Fruit fly (Drosophila melanogaster): ENCODE measurements around the gene O-fut2.
A peak's percentile ranks its signal among the peaks of the same experiment; 100 is the strongest.

The O-fut2 gene

dm6 chrX:1476848-1477247 lies 11.1 kb upstream of the O-fut2 start, which contains the start of the genes Rab27 and mei-38 (continued):
- TF ChIP-seq bbx (GFP tag; IDR thresholded peaks at IDR 0.05; ENCODE audit: partially characterized antibody) (peak; percentile 65; the same call in 1 of the 2 replicates), Hr51 (GFP tag; optimal IDR thresholded peaks at IDR 0.05) (no peak), CG31441 (GFP tag; IDR thresholded peaks at IDR 0.05) (no peak), CG17186 (GFP tag; optimal IDR thresholded peaks at IDR 0.05) (peak; percentile 75), CG1647 (GFP tag; optimal IDR thresholded peaks at IDR 0.05) (peak; percentile 14), CG14710 (tag; optimal IDR thresholded peaks at IDR 0.05) (peak; percentile 38), CG10147 (GFP tag; optimal IDR thresholded peaks at IDR 0.05) (no peak), esg (GFP tag; conservative IDR thresholded peaks at IDR 0.05) (no peak), CG2116 (GFP tag; optimal IDR thresholded peaks at IDR 0.05) (peak; percentile 69), Camta (GFP tag; optimal IDR thresholded peaks at IDR 0.05) (peak; percentile 9), CG1603 (tag; optimal IDR thresholded peaks at IDR 0.05) (peak; percentile 43), ttk (GFP tag; IDR thresholded peaks at IDR 0.05) (no peak), tll (GFP tag; optimal IDR thresholded peaks at IDR 0.05) (no peak), ewg (GFP tag; optimal IDR thresholded peaks at IDR 0.05) (peak; percentile 68), CG3847 (GFP tag; IDR thresholded peaks at IDR 0.05) (peak; percentile 52), jing (GFP tag; optimal IDR thresholded peaks at IDR 0.05) (no peak), CG3838 (GFP tag; optimal IDR thresholded peaks at IDR 0.05) (no peak), lilli (GFP tag; optimal IDR thresholded peaks at IDR 0.05) (peak; percentile 18), CG42726 (GFP tag; IDR thresholded peaks at IDR 0.05; ENCODE audit: partially characterized antibody) (peak; percentile 72), chif (GFP tag; optimal IDR thresholded peaks at IDR 0.05) (no peak), Abd-B (GFP tag; optimal IDR thresholded peaks at IDR 0.05) (peak; percentile 2), Dp (GFP tag; optimal IDR thresholded peaks at IDR 0.05) (peak; percentile 93), jigr1 (GFP tag; IDR thresholded peaks at IDR 0.05) (no peak), CG17385 (GFP tag; optimal IDR thresholded peaks at IDR 0.05) (no peak), pzg (GFP tag; optimal IDR thresholded peaks at IDR 0.05) (peak; percentile 70), CG12659 (GFP tag; optimal IDR thresholded peaks at IDR 0.05) (no peak), lab (GFP tag; optimal IDR thresholded peaks at IDR 0.05) (peak; percentile 37), pho (GFP tag; optimal IDR thresholded peaks at IDR 0.05) (peak; percentile 37), pros (GFP tag; optimal IDR thresholded peaks at IDR 0.05) (no peak), CG4820 (GFP tag; optimal IDR thresholded peaks at IDR 0.05) (peak; percentile 12), CG9609 (GFP tag; optimal IDR thresholded peaks at IDR 0.05) (peak; percentile 42), slou (GFP tag; optimal IDR thresholded peaks at IDR 0.05) (no peak), CG9932 (GFP tag; IDR thresholded peaks at IDR 0.05) (peak; percentile 72), run (tag; optimal IDR thresholded peaks at IDR 0.05) (no peak), HLH4C (GFP tag; IDR thresholded peaks at IDR 0.05; ENCODE audit: partially characterized antibody) (peak; percentile 62; the same call in 2 of the 3 replicates), Fer3 (tag; optimal IDR thresholded peaks at IDR 0.05) (no peak), gem (tag; optimal IDR thresholded peaks at IDR 0.05) (no peak), zen2 (GFP tag; IDR thresholded peaks at IDR 0.05; ENCODE audit: partially characterized antibody) (peak; percentile 57; the same call in 1 of the 3 replicates), CG18764 (GFP tag; optimal IDR thresholded peaks at IDR 0.05) (no peak), CG2120 (GFP tag; optimal IDR thresholded peaks at IDR 0.05) (peak; percentile 56), D (optimal IDR thresholded peaks at IDR 0.05) (no peak), D (GFP tag; optimal IDR thresholded peaks at IDR 0.05) (no peak), shn (GFP tag; optimal IDR thresholded peaks at IDR 0.05) (no peak), Chrac-16 (GFP tag; optimal IDR thresholded peaks at IDR 0.05) (no peak), Poxn (GFP tag; IDR thresholded peaks at IDR 0.05) (no peak), CG10654 (GFP tag; optimal IDR thresholded peaks at IDR 0.05) (no peak), ems (GFP tag; optimal IDR thresholded peaks at IDR 0.05) (no peak), ase (GFP tag; IDR thresholded peaks at IDR 0.05) (no peak), twi (tag; optimal IDR thresholded peaks at IDR 0.05) (no peak), Spps (tag; optimal IDR thresholded peaks at IDR 0.05) (no peak), Sry-δ (GFP tag; optimal IDR thresholded peaks at IDR 0.05) (peak; percentile 76)
